Fruit fly (Drosophila melanogaster) whole organism, embryonic: Measurements from ENCODE around the gene CG9919.

Source experiments
- Adf1 ChIP-seq: fragments of 200-800 bp; sonication (Bioruptor generic); IDR thresholded peaks from 2 replicates; pipeline ENCODE4 v1.3.6; 2022; ENCODE audit warnings: missing biosample characterization, missing genetic modification characterization
- Antp ChIP-seq: fragments of 200-800 bp; sonication (Bioruptor generic); optimal IDR thresholded peaks from 3 replicates; lab custom pipeline; 2016; ENCODE audit warnings: missing biosample characterization, missing genetic modification characterization
- C15 ChIP-seq: fragments of 200-800 bp; sonication (Bioruptor generic); IDR thresholded peaks from 3 replicates; pipeline ENCODE4 v1.3.6; 2022; ENCODE audit warnings: missing biosample characterization, missing genetic modification characterization
- CG10147 ChIP-seq: fragments of 200-800 bp; sonication (Bioruptor generic); optimal IDR thresholded peaks from 2 replicates; lab custom pipeline; 2019; ENCODE audit warnings: missing biosample characterization, mild to moderate bottlenecking, missing genetic modification characterization, moderate library complexity
- CG11093 ChIP-seq: fragments of 200-800 bp; sonication (Bioruptor generic); IDR thresholded peaks from 3 replicates; pipeline ENCODE4 v1.3.6; 2022; ENCODE audit warnings: missing biosample characterization, missing genetic modification characterization
- CG12219 ChIP-seq: fragments of 200-800 bp; sonication (Bioruptor generic); optimal IDR thresholded peaks from 3 replicates; lab custom pipeline; 2018; ENCODE audit warnings: missing biosample characterization, mild to moderate bottlenecking, missing genetic modification characterization
- CG12391 ChIP-seq: fragments of 200-800 bp; sonication (Bioruptor generic); optimal IDR thresholded peaks from 3 replicates; lab custom pipeline; 2018; ENCODE audit warnings: missing biosample characterization, mild to moderate bottlenecking, missing genetic modification characterization, moderate library complexity
- CG16863 ChIP-seq: fragments of 200-800 bp; sonication (Bioruptor generic); optimal IDR thresholded peaks from 3 replicates; lab custom pipeline; 2016; ENCODE audit warnings: missing biosample characterization, missing genetic modification characterization
- CG17568 ChIP-seq: fragments of 200-800 bp; sonication (Bioruptor generic); optimal IDR thresholded peaks from 2 replicates; lab custom pipeline; 2018; ENCODE audit warnings: missing biosample characterization, mild to moderate bottlenecking, missing genetic modification characterization, moderate library complexity
- CG18262 ChIP-seq: fragments of 200-800 bp; optimal IDR thresholded peaks from 3 replicates; lab custom pipeline; 2019; ENCODE audit warnings: missing biosample characterization, mild to moderate bottlenecking, missing genetic modification characterization, moderate library complexity
- CG4617 ChIP-seq: fragments of 200-800 bp; sonication (Bioruptor generic); optimal IDR thresholded peaks from 3 replicates; lab custom pipeline; 2016; ENCODE audit warnings: missing biosample characterization, missing genetic modification characterization, borderline replicate concordance
- CG4730 ChIP-seq: fragments of 200-800 bp; sonication (Bioruptor generic); IDR thresholded peaks from 2 replicates; pipeline ENCODE4 v1.3.6; 2022; ENCODE audit warnings: missing biosample characterization, missing genetic modification characterization
- CG4820 ChIP-seq: fragments of 200-800 bp; sonication (Bioruptor generic); optimal IDR thresholded peaks from 3 replicates; lab custom pipeline; 2016; ENCODE audit warnings: missing biosample characterization, missing genetic modification characterization
- CG7839 ChIP-seq: fragments of 200-800 bp; sonication (Bioruptor generic); optimal IDR thresholded peaks from 3 replicates; lab custom pipeline; 2018; ENCODE audit warnings: missing biosample characterization, mild to moderate bottlenecking, missing genetic modification characterization, moderate library complexity
- CG7987 ChIP-seq: fragments of 200-800 bp; sonication (Bioruptor generic); optimal IDR thresholded peaks from 2 replicates; lab custom pipeline; 2018; ENCODE audit warnings: missing biosample characterization, mild to moderate bottlenecking, missing genetic modification characterization, moderate library complexity
- CG8388 ChIP-seq: fragments of 200-800 bp; sonication (Bioruptor generic); optimal IDR thresholded peaks from 2 replicates; lab custom pipeline; 2019; ENCODE audit warnings: missing biosample characterization, mild to moderate bottlenecking, missing genetic modification characterization, moderate library complexity
- CG8765 ChIP-seq: fragments of 200-800 bp; sonication (Bioruptor generic); IDR thresholded peaks from 2 replicates; pipeline ENCODE4 v1.3.6; 2022; ENCODE audit warnings: missing biosample characterization, missing genetic modification characterization
- CG9797 ChIP-seq: fragments of 200-800 bp; sonication (Bioruptor generic); optimal IDR thresholded peaks from 3 replicates; lab custom pipeline; 2018; ENCODE audit warnings: missing biosample characterization, mild to moderate bottlenecking, missing genetic modification characterization
- CG9817 ChIP-seq: fragments of 200-800 bp; sonication (Bioruptor generic); optimal IDR thresholded peaks from 2 replicates; lab custom pipeline; 2018; ENCODE audit warnings: missing biosample characterization, mild to moderate bottlenecking, missing genetic modification characterization, moderate library complexity
- CrebB ChIP-seq: fragments of 200-800 bp; sonication (Bioruptor generic); optimal IDR thresholded peaks from 3 replicates; lab custom pipeline; 2018; ENCODE audit warnings: missing biosample characterization, mild to moderate bottlenecking, missing genetic modification characterization
- D19A ChIP-seq: fragments of 200-800 bp; optimal IDR thresholded peaks from 3 replicates; lab custom pipeline; 2019; ENCODE audit warnings: missing biosample characterization, mild to moderate bottlenecking, missing genetic modification characterization, moderate library complexity
- D19B ChIP-seq: fragments of 200-800 bp; sonication (Bioruptor generic); optimal IDR thresholded peaks from 2 replicates; lab custom pipeline; 2017; ENCODE audit warnings: missing biosample characterization, mild to moderate bottlenecking, missing genetic modification characterization
- Dad ChIP-seq: fragments of 200-800 bp; sonication (Bioruptor generic); optimal IDR thresholded peaks from 3 replicates; lab custom pipeline; 2016; ENCODE audit warnings: missing biosample characterization, missing genetic modification characterization
- Dek ChIP-seq: fragments of 200-800 bp; sonication (Bioruptor generic); optimal IDR thresholded peaks from 3 replicates; lab custom pipeline; 2019; ENCODE audit warnings: missing biosample characterization, mild to moderate bottlenecking, missing genetic modification characterization, moderate library complexity
- Doc3 ChIP-seq: fragments of 200-800 bp; sonication (Bioruptor generic); IDR thresholded peaks from 3 replicates; pipeline ENCODE4 v1.3.6; 2022; ENCODE audit warnings: missing biosample characterization, missing genetic modification characterization; ENCODE audit not compliant: partially characterized antibody
- Fer2 ChIP-seq: fragments of 200-800 bp; sonication (Bioruptor generic); optimal IDR thresholded peaks from 2 replicates; lab custom pipeline; 2018; ENCODE audit warnings: missing biosample characterization, mild to moderate bottlenecking, missing genetic modification characterization, moderate library complexity
- HLHmδ ChIP-seq: fragments of 200-800 bp; sonication (Bioruptor generic); optimal IDR thresholded peaks from 2 replicates; lab custom pipeline; 2018; ENCODE audit warnings: missing biosample characterization, mild to moderate bottlenecking, missing genetic modification characterization, moderate library complexity
- Hmr ChIP-seq: fragments of 200-800 bp; sonication (Bioruptor generic); optimal IDR thresholded peaks from 3 replicates; lab custom pipeline; 2017; ENCODE audit warnings: mild to moderate bottlenecking, missing biosample characterization, missing genetic modification reagents, missing genetic modification characterization
- Hr39 ChIP-seq: fragments of >200 bp; optimal IDR thresholded peaks from 2 replicates; lab custom pipeline; 2017
- Lim3 ChIP-seq: fragments of 200-800 bp; sonication (Bioruptor generic); IDR thresholded peaks from 2 replicates; pipeline ENCODE4 v1.3.6; 2022; ENCODE audit warnings: missing biosample characterization, missing genetic modification characterization
- Max ChIP-seq: fragments of 200-800 bp; sonication (Bioruptor generic); optimal IDR thresholded peaks from 2 replicates; lab custom pipeline; 2016; ENCODE audit warnings: missing biosample characterization, mild to moderate bottlenecking, missing genetic modification characterization
- NC2α ChIP-seq: fragments of 200-800 bp; sonication (Bioruptor generic); optimal IDR thresholded peaks from 2 replicates; lab custom pipeline; 2016; ENCODE audit warnings: missing biosample characterization, missing genetic modification characterization
- Nf-YA ChIP-seq: fragments of 200-800 bp; sonication (Bioruptor generic); IDR thresholded peaks from 2 replicates; pipeline ENCODE4 v1.3.6; 2022; ENCODE audit warnings: missing biosample characterization, missing genetic modification characterization
- Sox102F ChIP-seq: fragments of 200-800 bp; sonication (Bioruptor generic); optimal IDR thresholded peaks from 2 replicates; lab custom pipeline; 2018; ENCODE audit warnings: missing biosample characterization, mild to moderate bottlenecking, missing genetic modification characterization, moderate library complexity
- Vsx1 ChIP-seq: fragments of 200-800 bp; sonication (Bioruptor generic); optimal IDR thresholded peaks from 2 replicates; lab custom pipeline; 2017; ENCODE audit warnings: missing biosample characterization, mild to moderate bottlenecking, missing genetic modification characterization, missing genetic modification reagents
- cad ChIP-seq: fragments of >200 bp; optimal IDR thresholded peaks from 2 replicates; lab custom pipeline; 2017; ENCODE audit warnings: missing biosample characterization, missing genetic modification characterization
- chm ChIP-seq: fragments of 200-800 bp; sonication (Bioruptor generic); IDR thresholded peaks from 2 replicates; pipeline ENCODE4 v1.3.6; 2022; ENCODE audit warnings: missing biosample characterization, missing genetic modification characterization
- dimm ChIP-seq: fragments of 200-800 bp; sonication (Bioruptor generic); IDR thresholded peaks from 2 replicates; pipeline ENCODE4 v1.3.6; 2022; ENCODE audit warnings: missing biosample characterization, missing genetic modification characterization
- dm ChIP-seq: fragments of 200-800 bp; sonication (Bioruptor generic); optimal IDR thresholded peaks from 3 replicates; lab custom pipeline; 2016; ENCODE audit warnings: missing biosample characterization, missing genetic modification characterization
- dmrt11E ChIP-seq: fragments of 200-800 bp; sonication (Bioruptor generic); optimal IDR thresholded peaks from 3 replicates; lab custom pipeline; 2018; ENCODE audit warnings: missing biosample characterization, mild to moderate bottlenecking, missing genetic modification characterization, moderate library complexity
- en ChIP-seq: fragments of 200-800 bp; sonication (Bioruptor generic); optimal IDR thresholded peaks from 2 replicates; lab custom pipeline; 2016; ENCODE audit warnings: missing biosample characterization, missing genetic modification characterization
- esg ChIP-seq: fragments of 200-800 bp; sonication (Bioruptor generic); conservative IDR thresholded peaks from 2 replicates; pipeline ENCODE4 v1.3.6; 2022; ENCODE audit warnings: missing biosample characterization, missing genetic modification characterization
- gfzf ChIP-seq: fragments of 200-800 bp; sonication (Bioruptor generic); optimal IDR thresholded peaks from 2 replicates; lab custom pipeline; 2016; ENCODE audit warnings: missing biosample characterization, mild to moderate bottlenecking, missing genetic modification characterization, moderate library complexity
- luna ChIP-seq: fragments of 200-800 bp; sonication (Bioruptor generic); optimal IDR thresholded peaks from 2 replicates; lab custom pipeline; 2016; ENCODE audit warnings: missing biosample characterization, missing genetic modification characterization
- phol ChIP-seq: fragments of 200-800 bp; sonication (Bioruptor generic); optimal IDR thresholded peaks from 3 replicates; lab custom pipeline; 2018; ENCODE audit warnings: missing biosample characterization, mild to moderate bottlenecking, missing genetic modification characterization, moderate library complexity
- rib ChIP-seq: fragments of 200-800 bp; sonication (Bioruptor generic); IDR thresholded peaks from 2 replicates; pipeline ENCODE4 v1.3.6; 2022; ENCODE audit warnings: missing biosample characterization, missing genetic modification characterization
- sna ChIP-seq: fragments of 200-800 bp; sonication (Bioruptor generic); IDR thresholded peaks from 2 replicates; pipeline ENCODE4 v1.3.6; 2022; ENCODE audit warnings: missing biosample characterization, missing genetic modification characterization; ENCODE audit not compliant: partially characterized antibody
- ttk ChIP-seq: fragments of 200-800 bp; sonication (Bioruptor generic); IDR thresholded peaks from 2 replicates; pipeline ENCODE4 v2.1.2; 2022; ENCODE audit warnings: missing biosample characterization, missing genetic modification characterization
- twi ChIP-seq: fragments of 200-800 bp; optimal IDR thresholded peaks from 2 replicates; lab custom pipeline; 2019; ENCODE audit warnings: missing biosample characterization, mild to moderate bottlenecking, missing genetic modification characterization, moderate library complexity
- zen2 ChIP-seq: fragments of 200-800 bp; sonication (Bioruptor generic); IDR thresholded peaks from 3 replicates; pipeline ENCODE4 v1.3.6; 2022; ENCODE audit warnings: missing biosample characterization, missing genetic modification characterization; ENCODE audit not compliant: partially characterized antibody
- zfh1 ChIP-seq: fragments of 200-800 bp; sonication (Bioruptor generic); IDR thresholded peaks from 3 replicates; pipeline ENCODE4 v1.3.6; 2022; ENCODE audit warnings: missing biosample characterization, missing genetic modification characterization

CG9919 gene

DNA sequence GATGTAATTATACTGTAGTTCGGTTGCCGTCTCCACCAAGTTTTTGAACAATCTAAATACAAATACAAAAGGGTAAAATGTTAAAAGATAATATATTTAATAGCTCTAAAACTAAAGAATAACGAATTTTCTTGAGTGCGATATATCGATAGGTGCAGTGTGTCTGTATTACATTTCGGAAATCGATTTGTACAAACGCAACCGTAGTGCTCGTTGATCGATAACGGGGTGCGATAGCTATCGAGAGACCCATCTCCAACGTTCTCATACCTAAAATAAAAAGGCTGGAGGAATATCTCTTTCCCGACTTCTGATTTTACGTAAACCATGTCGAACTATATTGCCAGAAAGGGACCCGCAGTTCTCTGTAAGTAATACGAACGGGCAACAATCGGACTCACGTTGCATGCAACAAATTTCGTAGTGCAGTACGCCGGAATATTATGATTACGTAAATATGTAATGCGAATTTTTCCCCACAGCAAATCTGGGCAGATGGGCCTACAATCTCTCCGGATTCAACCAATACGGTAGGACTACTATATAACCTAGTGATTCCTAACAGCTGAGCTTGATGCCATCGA lies 44.4 kb downstream of the CG9919 start, which contains the start of gene UQCR-14 (continued):
- TF ChIP-seq Lim3 (GFP tag; lab: Robert Waterston, UW) = no peak
- peak; percentile 71 for TF ChIP-seq CG9797 (GFP tag; lab: Kevin White, UChicago)
- TF ChIP-seq C15 (GFP tag; lab: Robert Waterston, UW) = no peak
- TF ChIP-seq Hr39 (lab: Kevin White, UChicago) = no peak
- no peak for TF ChIP-seq Vsx1 (GFP tag; lab: Kevin White, UChicago)
- TF ChIP-seq CG4730 = no peak
- no peak for TF ChIP-seq chm
- TF ChIP-seq Hmr = peak; percentile 64
- TF ChIP-seq luna (GFP tag; lab: Kevin White, UChicago) = peak; percentile 9
- peak; percentile 12 for TF ChIP-seq D19A (tag; lab: Kevin White, UChicago)
- TF ChIP-seq esg = no peak
- no peak for TF ChIP-seq CG8765 (GFP tag; lab: Robert Waterston, UW)
- no peak for TF ChIP-seq CG4820 (GFP tag; lab: Kevin White, UChicago)
- no peak for TF ChIP-seq Sox102F (GFP tag; lab: Kevin White, UChicago)
- TF ChIP-seq zfh1 = no peak
- TF ChIP-seq dimm (GFP tag; lab: Robert Waterston, UW) = no peak
- TF ChIP-seq CG11093 = no peak
- TF ChIP-seq Fer2 (tag; lab: Kevin White, UChicago) = no peak
- TF ChIP-seq Max (GFP tag; lab: Kevin White, UChicago) = peak; percentile 7
- no peak for TF ChIP-seq ttk (GFP tag; lab: Robert Waterston, UW)
- TF ChIP-seq Adf1 (GFP tag; lab: Robert Waterston, UW) = peak; percentile 34; the same call in 1 of the 2 replicates
- no peak for TF ChIP-seq Nf-YA (GFP tag; lab: Robert Waterston, UW)
- peak; percentile 39 for TF ChIP-seq phol (tag; lab: Kevin White, UChicago)
- TF ChIP-seq rib (GFP tag; lab: Robert Waterston, UW) = peak; percentile 44; the same call in 1 of the 2 replicates
- peak; percentile 55 for TF ChIP-seq Dek (tag; lab: Kevin White, UChicago)
- TF ChIP-seq CG10147 (GFP tag; lab: Kevin White, UChicago) = peak; percentile 17
- no peak for TF ChIP-seq dm (GFP tag; lab: Kevin White, UChicago)
- TF ChIP-seq CG8388 (GFP tag; lab: Kevin White, UChicago) = no peak
- no peak for TF ChIP-seq CG16863 (GFP tag; lab: Kevin White, UChicago)
- no peak for TF ChIP-seq NC2α (GFP tag; lab: Kevin White, UChicago)
- peak; percentile 89 for TF ChIP-seq Doc3 (GFP tag; lab: Robert Waterston, UW)
- no peak for TF ChIP-seq CG9817 (tag; lab: Kevin White, UChicago)
- TF ChIP-seq CG4617 = peak; percentile 57
- TF ChIP-seq CrebB (tag; lab: Kevin White, UChicago) = no peak
- TF ChIP-seq CG17568 (GFP tag; lab: Kevin White, UChicago) = no peak
- TF ChIP-seq cad (GFP tag; lab: Kevin White, UChicago) = no peak
- TF ChIP-seq CG7839 (tag; lab: Kevin White, UChicago) = no peak
- TF ChIP-seq CG18262 (tag; lab: Kevin White, UChicago) = peak; percentile 19
- peak; percentile 3 for TF ChIP-seq CG7987 (GFP tag; lab: Kevin White, UChicago)
- peak; percentile 53 for TF ChIP-seq gfzf
- TF ChIP-seq Dad (GFP tag; lab: Kevin White, UChicago) = no peak
- TF ChIP-seq CG12391 = peak; percentile 53
- TF ChIP-seq dmrt11E (tag; lab: Kevin White, UChicago) = no peak
- TF ChIP-seq HLHmδ (GFP tag; lab: Kevin White, UChicago) = no peak
- peak; percentile 92 for TF ChIP-seq sna (GFP tag; lab: Robert Waterston, UW)
- peak; percentile 91; the same call in 2 of the 3 replicates for TF ChIP-seq zen2 (GFP tag; lab: Robert Waterston, UW)
- TF ChIP-seq CG12219 = no peak
- no peak for TF ChIP-seq D19B (GFP tag; lab: Kevin White, UChicago)
- no peak for TF ChIP-seq Antp (GFP tag; lab: Kevin White, UChicago)
- TF ChIP-seq twi (tag; lab: Kevin White, UChicago) = no peak
- no peak for TF ChIP-seq en (GFP tag; lab: Kevin White, UChicago)
